Worm (Caenorhabditis elegans): ENCODE data around the gene sel-10.

DNA sequence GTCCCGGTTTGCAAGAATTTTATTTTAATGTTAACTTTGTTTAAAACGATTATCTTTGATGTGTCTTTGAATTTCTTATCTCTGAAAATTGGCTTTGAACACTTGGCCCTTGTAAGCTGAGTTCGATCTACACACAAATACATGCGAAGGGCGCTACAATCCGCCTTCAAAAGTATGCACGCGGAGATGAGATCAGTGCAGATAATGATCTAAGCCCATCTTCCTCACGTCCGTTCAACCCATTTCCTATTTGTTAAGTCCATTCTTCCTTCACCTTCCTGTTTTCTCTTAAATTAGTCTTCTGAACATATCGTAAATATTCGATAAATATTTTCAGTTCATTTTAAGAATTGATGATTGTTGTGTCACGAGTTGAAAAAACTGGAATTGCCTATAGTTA is 47.2 kb downstream of the sel-10 start, which contains the start of gene nhr-175:
- TF ChIP-seq elt-1 (tag; optimal IDR thresholded peaks at IDR 0.05) (peak; percentile 87), lin-13 (GFP tag; optimal IDR thresholded peaks at IDR 0.05) (no peak), zag-1 (tag; optimal IDR thresholded peaks at IDR 0.05) (no peak), aly-2 (tag; optimal IDR thresholded peaks at IDR 0.05) (no peak), mdl-1 (tag; optimal IDR thresholded peaks at IDR 0.05) (no peak), ZK546.5 (tag; optimal IDR thresholded peaks at IDR 0.05) (no peak)
